Fruit fly (Drosophila melanogaster) whole organism, wandering third instar larva: ENCODE measurements around the gene CAH7.

Experiments used
- Abd-B ChIP-seq: fragments of >200 bp; optimal IDR thresholded peaks from 2 replicates; lab custom pipeline; 2017; ENCODE audit warnings: missing biosample characterization, missing genetic modification characterization
- CG9705 ChIP-seq: fragments of 200-800 bp; sonication (Bioruptor generic); optimal IDR thresholded peaks from 2 replicates; lab custom pipeline; 2018; ENCODE audit warnings: missing biosample characterization, mild to moderate bottlenecking, missing genetic modification characterization
- Hr83 ChIP-seq: fragments of 200-300 bp; sonication (Bioruptor generic); optimal IDR thresholded peaks from 2 replicates; lab custom pipeline; 2016; ENCODE audit warnings: missing biosample characterization, mild to moderate bottlenecking, missing genetic modification characterization, moderate library complexity; ENCODE audit not compliant: poor library complexity, severe bottlenecking
- N ChIP-seq: fragments of >200 bp; optimal IDR thresholded peaks from 2 replicates; lab custom pipeline; 2018; ENCODE audit warnings: missing biosample characterization, missing external identifiers, missing genetic modification characterization
- brk ChIP-seq: fragments of 200-800 bp; sonication (Bioruptor generic); optimal IDR thresholded peaks from 2 replicates; lab custom pipeline; 2016; ENCODE audit warnings: missing biosample characterization, mild to moderate bottlenecking, missing genetic modification characterization
- dmrt93B ChIP-seq: fragments of 200-800 bp; sonication (Bioruptor generic); optimal IDR thresholded peaks from 2 replicates; lab custom pipeline; 2018; ENCODE audit warnings: missing biosample characterization, mild to moderate bottlenecking, missing genetic modification characterization
- fru ChIP-seq: fragments of 200-800 bp; sonication (Bioruptor generic); optimal IDR thresholded peaks from 3 replicates; lab custom pipeline; 2016; ENCODE audit warnings: missing biosample characterization, mild to moderate bottlenecking, missing genetic modification characterization
- h ChIP-seq: fragments of 200-800 bp; sonication (Bioruptor generic); optimal IDR thresholded peaks from 3 replicates; lab custom pipeline; 2016; ENCODE audit warnings: missing biosample characterization, mild to moderate bottlenecking, missing genetic modification characterization
- lola ChIP-seq: fragments of >200 bp; optimal IDR thresholded peaks from 2 replicates; lab custom pipeline; 2017; ENCODE audit warnings: missing biosample characterization, missing genetic modification characterization
- pan ChIP-seq: fragments of >200 bp; optimal IDR thresholded peaks from 2 replicates; lab custom pipeline; 2017
- sage ChIP-seq: fragments of 200-800 bp; sonication (Bioruptor generic); optimal IDR thresholded peaks from 2 replicates; lab custom pipeline; 2016; ENCODE audit warnings: missing biosample characterization, mild to moderate bottlenecking, missing genetic modification characterization
- usp ChIP-seq: fragments of >200 bp; optimal IDR thresholded peaks from 2 replicates; lab custom pipeline; 2017; ENCODE audit warnings: missing biosample characterization, missing genetic modification characterization

DNA sequence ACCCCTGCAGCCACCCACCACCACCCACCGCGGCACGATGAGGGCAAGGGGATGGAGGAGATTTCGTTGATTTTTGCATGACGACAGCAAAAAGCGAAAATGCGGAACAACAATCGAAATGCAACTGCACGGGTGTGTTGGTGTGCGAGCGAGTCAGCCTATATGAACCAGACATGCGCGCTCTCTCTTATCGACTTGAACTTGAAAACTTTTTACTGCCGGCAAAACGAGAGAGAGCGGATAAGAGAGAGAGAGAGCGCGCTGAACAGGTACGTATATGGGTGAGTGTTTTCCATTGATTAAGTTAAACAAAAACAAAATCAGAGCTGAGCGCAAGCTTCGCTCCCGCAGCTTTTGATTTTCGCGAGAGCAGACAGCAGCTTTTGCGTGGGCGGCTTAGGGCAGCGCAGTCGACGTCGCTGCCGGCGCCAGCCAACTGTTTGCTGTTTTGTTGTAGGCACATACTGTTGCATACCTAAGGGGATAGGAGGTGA, 22.8 kb upstream of the CAH7 start:
- TF ChIP-seq fru (GFP tag; lab: Kevin White, UChicago) (peak; percentile 14), lola (GFP tag; lab: Kevin White, UChicago) (no peak), dmrt93B (GFP tag; lab: Kevin White, UChicago) (no peak), usp (no peak), brk (GFP tag; lab: Kevin White, UChicago) (no peak), CG9705 (GFP tag; lab: Kevin White, UChicago) (no peak), h (GFP tag; lab: Kevin White, UChicago) (peak; percentile 44), Abd-B (GFP tag; lab: Kevin White, UChicago) (no peak), N (GFP tag; lab: Kevin White, UChicago) (no peak), Hr83 (peak; percentile 69), sage (GFP tag; lab: Kevin White, UChicago) (peak; percentile 15), pan (no peak)
